Worm (Caenorhabditis elegans): ENCODE results near the gene hpo-30.
A peak's percentile ranks its signal among the peaks of the same experiment; 100 is the strongest.

Gene hpo-30

ce11 chrV:12334387-12334786 lies 24.2 kb upstream of the hpo-30 start:
- no peak for TF ChIP-seq nhr-179 (tag; optimal IDR thresholded peaks at IDR 0.05)
- TF ChIP-seq akir-1 (GFP tag; optimal IDR thresholded peaks at IDR 0.05): no peak
- no peak for TF ChIP-seq Y56A3A.18 (GFP tag; IDR thresholded peaks at IDR 0.05)
- no peak for TF ChIP-seq sptf-2 (GFP tag; optimal IDR thresholded peaks at IDR 0.05)
- no peak for TF ChIP-seq Y67H2A.10 (GFP tag; conservative IDR thresholded peaks at IDR 0.05)
- no peak for TF ChIP-seq die-1 (tag; optimal IDR thresholded peaks at IDR 0.05)
- TF ChIP-seq hlh-26 (GFP tag; conservative IDR thresholded peaks at IDR 0.05): no peak
- no peak for TF ChIP-seq hsf-1 (GFP tag; IDR thresholded peaks at IDR 0.05)
- TF ChIP-seq egl-44 (GFP tag; IDR thresholded peaks at IDR 0.05): no peak
- TF ChIP-seq attf-3 (GFP tag; conservative IDR thresholded peaks at IDR 0.05): no peak
- TF ChIP-seq sea-2 (GFP tag; IDR thresholded peaks at IDR 0.05): no peak
- TF ChIP-seq madf-10 (tag; optimal IDR thresholded peaks at IDR 0.05): no peak
- no peak for TF ChIP-seq let-526 (GFP tag; IDR thresholded peaks at IDR 0.05)
- no peak for TF ChIP-seq lir-1 (GFP tag; conservative IDR thresholded peaks at IDR 0.05)
- no peak for TF ChIP-seq sdz-38 (tag; optimal IDR thresholded peaks at IDR 0.05)
- no peak for TF ChIP-seq atf-7 (tag; optimal IDR thresholded peaks at IDR 0.05)
- TF ChIP-seq attf-5 (GFP tag; optimal IDR thresholded peaks at IDR 0.05): no peak
- TF ChIP-seq aptf-2 (GFP tag; conservative IDR thresholded peaks at IDR 0.05): no peak
- TF ChIP-seq madf-3 (GFP tag; IDR thresholded peaks at IDR 0.05): no peak
- no peak for TF ChIP-seq ceh-100 (GFP tag; IDR thresholded peaks at IDR 0.05)

- TF ChIP-seq rpc-1 (optimal IDR thresholded peaks at IDR 0.05): peak; percentile 68
- peak; percentile 83 for TF ChIP-seq rpc-1 (tag; optimal IDR thresholded peaks at IDR 0.05)
- TF ChIP-seq hrde-1 (tag; optimal IDR thresholded peaks at IDR 0.05; ENCODE audit: borderline replicate concordance): peak; percentile 17
- TF ChIP-seq ztf-28 (GFP tag; IDR thresholded peaks at IDR 0.05): 0 out of 2 replicates have a peak, but pooled peaks have one; percentile 65
- TF ChIP-seq ztf-25 (GFP tag; IDR thresholded peaks at IDR 0.05): no peak
- TF ChIP-seq lin-35 (GFP tag; optimal IDR thresholded peaks at IDR 0.05): peak in 1 of 3 experiments; percentile 16
- peak; percentile 18 for TF ChIP-seq mxl-1 (tag; optimal IDR thresholded peaks at IDR 0.05)
- peak; percentile 70; the same call in 1 of the 2 replicates for TF ChIP-seq madf-3 (GFP tag; IDR thresholded peaks at IDR 0.05)
- TF ChIP-seq mcd-1 (GFP tag; IDR thresholded peaks at IDR 0.05): peak; percentile 43; the same call in 1 of the 2 replicates
- peak in 1 of 2 experiments; percentile 29 for TF ChIP-seq rec-8 (tag; optimal IDR thresholded peaks at IDR 0.05)
- peak; percentile 76 for TF ChIP-seq B0261.1 (tag; optimal IDR thresholded peaks at IDR 0.05)
- TF ChIP-seq snpc-4 (GFP tag; optimal IDR thresholded peaks at IDR 0.05): peak; percentile 24
- peak in 1 of 4 experiments; percentile 4 for TF ChIP-seq snpc-4 (tag; optimal IDR thresholded peaks at IDR 0.05)
- no peak for TF ChIP-seq ZK185.1 (tag; optimal IDR thresholded peaks at IDR 0.05; ENCODE audit: poor library complexity, severe bottlenecking)
- TF ChIP-seq lin-40 (tag; optimal IDR thresholded peaks at IDR 0.05): no peak
- no peak for TF ChIP-seq rcor-1 (GFP tag; IDR thresholded peaks at IDR 0.05)
- peak; percentile 2 for TF ChIP-seq K12H6.12 (tag; optimal IDR thresholded peaks at IDR 0.05)
- peak; percentile 49 for TF ChIP-seq ztf-26 (tag; optimal IDR thresholded peaks at IDR 0.05)
- TF ChIP-seq pbrm-1 (GFP tag; IDR thresholded peaks at IDR 0.05): peak; percentile 50; the same call in 1 of the 2 replicates
- peak; percentile 51; the same call in 1 of the 2 replicates for TF ChIP-seq D2030.7 (GFP tag; IDR thresholded peaks at IDR 0.05)
- peak; percentile 54 for TF ChIP-seq attf-3 (GFP tag; conservative IDR thresholded peaks at IDR 0.05)
- TF ChIP-seq die-1 (tag; optimal IDR thresholded peaks at IDR 0.05): peak; percentile 57
- TF ChIP-seq F23B12.7 (tag; optimal IDR thresholded peaks at IDR 0.05; ENCODE audit: insufficient read depth): peak; percentile 36
- TF ChIP-seq ceh-100 (GFP tag; IDR thresholded peaks at IDR 0.05): no peak
- peak; percentile 76 for TF ChIP-seq ztf-18 (tag; optimal IDR thresholded peaks at IDR 0.05)
- TF ChIP-seq snpc-1.1 (tag; optimal IDR thresholded peaks at IDR 0.05; ENCODE audit: insufficient read depth): peak; percentile 26
- peak; percentile 41 for TF ChIP-seq snpc-1.3 (tag; optimal IDR thresholded peaks at IDR 0.05; ENCODE audit: insufficient read depth)
- TF ChIP-seq ccch-3 (GFP tag; optimal IDR thresholded peaks at IDR 0.05): no peak
- TF ChIP-seq lsl-1 (GFP tag; optimal IDR thresholded peaks at IDR 0.05): peak; percentile 17
- no peak for TF ChIP-seq tbx-9 (tag; optimal IDR thresholded peaks at IDR 0.05; ENCODE audit: borderline replicate concordance)
- peak; percentile 64 for TF ChIP-seq hmg-1.2 (GFP tag; IDR thresholded peaks at IDR 0.05)
Observed at ce11 chrV:12331820-12332219, 21.7 kb upstream of the hpo-30 start.
